Fruit fly (Drosophila melanogaster) whole organism, embryonic: ENCODE data around the gene CG43448.

ENCODE experiments used
- ATbp ChIP-seq: fragments of 200-800 bp; sonication (Bioruptor generic); optimal IDR thresholded peaks from 2 replicates; lab custom pipeline; 2017; ENCODE audit warnings: missing biosample characterization, mild to moderate bottlenecking, missing genetic modification characterization, missing genetic modification reagents
- Abd-B ChIP-seq: fragments of 200-800 bp; sonication (Bioruptor generic); optimal IDR thresholded peaks from 2 replicates; lab custom pipeline; 2018; ENCODE audit warnings: missing biosample characterization, mild to moderate bottlenecking, missing genetic modification characterization, moderate library complexity
- Atf-2 ChIP-seq: fragments of 200-800 bp; sonication (Bioruptor generic); optimal IDR thresholded peaks from 2 replicates; lab custom pipeline; 2016; ENCODE audit warnings: missing biosample characterization, missing genetic modification characterization
- Bgb ChIP-seq: fragments of 200-800 bp; sonication (Bioruptor generic); IDR thresholded peaks from 2 replicates; pipeline ENCODE4 v1.3.6; 2022; ENCODE audit warnings: missing biosample characterization, missing genetic modification characterization; ENCODE audit not compliant: partially characterized antibody
- CG11456 ChIP-seq: fragments of 200-800 bp; sonication (Bioruptor generic); IDR thresholded peaks from 3 replicates; pipeline ENCODE4 v1.3.6; 2022; ENCODE audit warnings: missing biosample characterization, missing genetic modification characterization
- CG11723 ChIP-seq: fragments of 200-800 bp; sonication (Bioruptor generic); optimal IDR thresholded peaks from 2 replicates; lab custom pipeline; 2017; ENCODE audit warnings: missing biosample characterization, mild to moderate bottlenecking, missing genetic modification characterization
- CG12071 ChIP-seq: fragments of 200-800 bp; sonication (Bioruptor generic); optimal IDR thresholded peaks from 3 replicates; lab custom pipeline; 2018; ENCODE audit warnings: missing biosample characterization, mild to moderate bottlenecking, missing genetic modification characterization
- CG12236 ChIP-seq: fragments of 200-800 bp; sonication (Bioruptor generic); optimal IDR thresholded peaks from 2 replicates; lab custom pipeline; 2016; ENCODE audit warnings: missing biosample characterization, missing genetic modification characterization
- CG13296 ChIP-seq: fragments of 200-800 bp; sonication (Bioruptor generic); optimal IDR thresholded peaks from 3 replicates; lab custom pipeline; 2018; ENCODE audit warnings: missing biosample characterization, mild to moderate bottlenecking, missing genetic modification characterization
- CG15514 ChIP-seq: fragments of 200-800 bp; sonication (Bioruptor generic); optimal IDR thresholded peaks from 3 replicates; lab custom pipeline; 2017; ENCODE audit warnings: missing biosample characterization, missing genetic modification characterization, mild to moderate bottlenecking, moderate library complexity, missing genetic modification reagents
- CG1647 ChIP-seq: fragments of 200-800 bp; sonication (Bioruptor generic); optimal IDR thresholded peaks from 3 replicates; lab custom pipeline; 2016; ENCODE audit warnings: missing biosample characterization, missing genetic modification characterization
- CG16779 ChIP-seq: fragments of 200-800 bp; sonication (Bioruptor generic); IDR thresholded peaks from 2 replicates; pipeline ENCODE4 v1.3.6; 2022; ENCODE audit warnings: missing biosample characterization, missing genetic modification characterization
- CG16815 ChIP-seq: fragments of 200-800 bp; sonication (Bioruptor generic); optimal IDR thresholded peaks from 3 replicates; lab custom pipeline; 2017; ENCODE audit warnings: missing biosample characterization, mild to moderate bottlenecking, missing genetic modification characterization
- CG17186 ChIP-seq: fragments of 200-800 bp; sonication (Bioruptor generic); optimal IDR thresholded peaks from 3 replicates; lab custom pipeline; 2017; ENCODE audit warnings: missing biosample characterization, missing genetic modification reagents, missing genetic modification characterization
- CG2199 ChIP-seq: fragments of 200-800 bp; sonication (Bioruptor generic); IDR thresholded peaks from 3 replicates; pipeline ENCODE4 v1.3.6; 2022; ENCODE audit warnings: missing biosample characterization, missing genetic modification characterization
- CG2875 ChIP-seq: fragments of 200-800 bp; sonication (Bioruptor generic); optimal IDR thresholded peaks from 2 replicates; lab custom pipeline; 2017; ENCODE audit warnings: missing biosample characterization, mild to moderate bottlenecking, missing genetic modification characterization, missing genetic modification reagents
- CG3281 ChIP-seq: fragments of 200-800 bp; sonication (Bioruptor generic); optimal IDR thresholded peaks from 3 replicates; lab custom pipeline; 2017; ENCODE audit warnings: missing biosample characterization, mild to moderate bottlenecking, missing genetic modification characterization
- CG4404 ChIP-seq: fragments of 200-800 bp; sonication (Bioruptor generic); IDR thresholded peaks from 2 replicates; pipeline ENCODE4 v1.3.6; 2022; ENCODE audit warnings: missing biosample characterization, missing genetic modification characterization
- CG7745 ChIP-seq: fragments of 200-800 bp; sonication (Bioruptor generic); optimal IDR thresholded peaks from 2 replicates; lab custom pipeline; 2018; ENCODE audit warnings: missing biosample characterization, mild to moderate bottlenecking, missing genetic modification characterization, moderate library complexity
- CG8089 ChIP-seq: fragments of 200-800 bp; sonication (Bioruptor generic); optimal IDR thresholded peaks from 3 replicates; lab custom pipeline; 2016; ENCODE audit warnings: missing biosample characterization, missing genetic modification characterization
- CG9609 ChIP-seq: fragments of 200-800 bp; sonication (Bioruptor generic); optimal IDR thresholded peaks from 3 replicates; lab custom pipeline; 2016; ENCODE audit warnings: missing biosample characterization, missing genetic modification characterization
- D19B ChIP-seq: fragments of 200-800 bp; sonication (Bioruptor generic); optimal IDR thresholded peaks from 2 replicates; lab custom pipeline; 2017; ENCODE audit warnings: missing biosample characterization, mild to moderate bottlenecking, missing genetic modification characterization
- E2f2 ChIP-seq: fragments of 200-800 bp; sonication (Bioruptor generic); IDR thresholded peaks from 2 replicates; pipeline ENCODE4 v1.3.6; 2022; ENCODE audit warnings: missing biosample characterization, missing genetic modification characterization
- Elba2 ChIP-seq: fragments of 200-800 bp; sonication (Bioruptor generic); optimal IDR thresholded peaks from 3 replicates; lab custom pipeline; 2016; ENCODE audit warnings: missing biosample characterization, missing genetic modification characterization
- GATAe ChIP-seq: fragments of 200-800 bp; sonication (Bioruptor generic); conservative IDR thresholded peaks from 2 replicates; pipeline ENCODE4 v1.3.6; 2022; ENCODE audit warnings: missing biosample characterization, missing genetic modification characterization
- Lhr ChIP-seq: fragments of 200-800 bp; sonication (Bioruptor generic); optimal IDR thresholded peaks from 3 replicates; lab custom pipeline; 2017; ENCODE audit warnings: mild to moderate bottlenecking, missing biosample characterization, missing genetic modification reagents, missing genetic modification characterization
- Lpt ChIP-seq: fragments of >200 bp; optimal IDR thresholded peaks from 2 replicates; lab custom pipeline; 2018; ENCODE audit warnings: missing biosample characterization, missing genetic modification characterization
- Med ChIP-seq: fragments of 200-800 bp; sonication (Bioruptor generic); peaks from one replicate; lab custom pipeline; 2016; ENCODE audit warnings: missing biosample characterization, missing genetic modification characterization, mild to moderate bottlenecking, inconsistent platforms, moderate library complexity
- Mes4 ChIP-seq: fragments of 200-800 bp; sonication (Bioruptor generic); optimal IDR thresholded peaks from 2 replicates; lab custom pipeline; 2016; ENCODE audit warnings: missing biosample characterization, missing genetic modification characterization
- Nf-YB ChIP-seq: fragments of 200-800 bp; sonication (Bioruptor generic); optimal IDR thresholded peaks from 3 replicates; lab custom pipeline; 2019; ENCODE audit warnings: missing biosample characterization, mild to moderate bottlenecking, missing genetic modification characterization, moderate library complexity
- NfI ChIP-seq: fragments of 200-800 bp; sonication (Bioruptor generic); optimal IDR thresholded peaks from 3 replicates; lab custom pipeline; 2018; ENCODE audit warnings: missing biosample characterization, mild to moderate bottlenecking, missing genetic modification characterization, moderate library complexity
- Ptx1 ChIP-seq: fragments of 200-800 bp; sonication (Bioruptor generic); IDR thresholded peaks from 2 replicates; pipeline ENCODE4 v1.3.6; 2022; ENCODE audit warnings: missing biosample characterization, missing genetic modification characterization
- aop ChIP-seq: fragments of 200-800 bp; sonication (Bioruptor generic); IDR thresholded peaks from 2 replicates; pipeline ENCODE4 v1.3.6; 2022; ENCODE audit warnings: missing biosample characterization, missing genetic modification characterization
- ase ChIP-seq: fragments of 200-800 bp; sonication (Bioruptor generic); IDR thresholded peaks from 3 replicates; pipeline ENCODE4 v1.3.6; 2022; ENCODE audit warnings: missing biosample characterization, missing genetic modification characterization
- bsh ChIP-seq, 2 experiments: fragments of 200-800 bp; sonication (Bioruptor generic); optimal IDR thresholded peaks; 2 replicates each; lab custom pipeline; 2017 to 2018; ENCODE audit warnings: mild to moderate bottlenecking in 2 of 2, missing biosample characterization in 2 of 2, missing genetic modification characterization in 2 of 2, moderate library complexity in 1 of 2
- cato ChIP-seq: fragments of 200-800 bp; sonication (Bioruptor generic); optimal IDR thresholded peaks from 2 replicates; lab custom pipeline; 2016; ENCODE audit warnings: missing biosample characterization, missing genetic modification characterization, borderline replicate concordance
- chinmo ChIP-seq: fragments of 200-800 bp; sonication (Bioruptor generic); IDR thresholded peaks from 4 replicates; pipeline ENCODE4 v1.3.6; 2022; ENCODE audit warnings: missing biosample characterization, missing genetic modification characterization; ENCODE audit not compliant: partially characterized antibody
- chm ChIP-seq: fragments of 200-800 bp; sonication (Bioruptor generic); IDR thresholded peaks from 2 replicates; pipeline ENCODE4 v1.3.6; 2022; ENCODE audit warnings: missing biosample characterization, missing genetic modification characterization
- danr ChIP-seq: fragments of 200-800 bp; sonication (Bioruptor generic); IDR thresholded peaks from 2 replicates; pipeline ENCODE4 v1.3.6; 2022; ENCODE audit warnings: missing biosample characterization, missing genetic modification characterization
- dmrt11E ChIP-seq: fragments of 200-800 bp; sonication (Bioruptor generic); optimal IDR thresholded peaks from 3 replicates; lab custom pipeline; 2018; ENCODE audit warnings: missing biosample characterization, mild to moderate bottlenecking, missing genetic modification characterization, moderate library complexity
- en ChIP-seq: fragments of 200-800 bp; sonication (Bioruptor generic); optimal IDR thresholded peaks from 2 replicates; lab custom pipeline; 2016; ENCODE audit warnings: missing biosample characterization, missing genetic modification characterization
- ewg ChIP-seq: fragments of 200-800 bp; sonication (Bioruptor generic); optimal IDR thresholded peaks from 3 replicates; lab custom pipeline; 2017; ENCODE audit warnings: mild to moderate bottlenecking, missing biosample characterization, missing genetic modification reagents, missing genetic modification characterization
- eyg ChIP-seq: fragments of 200-800 bp; sonication (Bioruptor generic); optimal IDR thresholded peaks from 3 replicates; lab custom pipeline; 2016; ENCODE audit warnings: missing biosample characterization, missing genetic modification characterization
- kni ChIP-seq: fragments of 200-800 bp; sonication (Bioruptor generic); optimal IDR thresholded peaks from 3 replicates; lab custom pipeline; 2017; ENCODE audit warnings: mild to moderate bottlenecking, missing biosample characterization, missing genetic modification reagents, missing genetic modification characterization
- lilli ChIP-seq: fragments of 200-800 bp; sonication (Bioruptor generic); optimal IDR thresholded peaks from 3 replicates; lab custom pipeline; 2016; ENCODE audit warnings: missing biosample characterization, missing genetic modification characterization
- odd ChIP-seq: fragments of 200-800 bp; sonication (Bioruptor generic); optimal IDR thresholded peaks from 2 replicates; lab custom pipeline; 2017; ENCODE audit warnings: missing biosample characterization, mild to moderate bottlenecking, missing genetic modification characterization
- p53 ChIP-seq: fragments of 200-800 bp; sonication (Bioruptor generic); optimal IDR thresholded peaks from 2 replicates; lab custom pipeline; 2016; ENCODE audit warnings: missing biosample characterization, missing genetic modification characterization
- ranshi ChIP-seq: fragments of 200-800 bp; sonication (Bioruptor generic); IDR thresholded peaks from 2 replicates; pipeline ENCODE4 v1.3.6; 2022; ENCODE audit warnings: missing biosample characterization, missing genetic modification characterization
- sob ChIP-seq: fragments of 200-800 bp; sonication (Bioruptor generic); IDR thresholded peaks from 2 replicates; pipeline ENCODE4 v1.3.6; 2022; ENCODE audit warnings: missing biosample characterization, missing genetic modification characterization
- unc-4 ChIP-seq: fragments of 200-800 bp; sonication (Bioruptor generic); IDR thresholded peaks from 2 replicates; pipeline ENCODE4 v1.3.6; 2022; ENCODE audit warnings: missing biosample characterization, missing genetic modification characterization; ENCODE audit not compliant: partially characterized antibody

CG43448 gene

DNA sequence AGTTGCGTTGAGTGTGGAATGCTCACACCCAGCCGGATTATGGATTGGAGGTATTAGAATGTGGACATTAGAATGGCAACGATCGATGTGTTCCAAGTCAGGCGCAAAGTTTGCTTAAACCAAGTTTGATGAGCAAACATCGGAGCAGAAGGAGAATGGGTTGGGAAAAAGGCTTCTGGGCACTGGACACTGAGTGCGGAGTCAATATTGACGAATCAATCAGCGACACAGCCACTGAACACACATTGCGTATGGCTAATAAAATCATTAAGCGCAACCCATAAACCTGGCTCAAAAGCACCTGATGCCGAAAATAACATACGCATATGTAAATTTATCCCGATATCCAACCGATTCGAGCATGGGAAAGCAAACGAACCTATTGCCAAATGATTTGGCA lies 43.7 kb downstream of the CG43448 start (continued):
- TF ChIP-seq CG12071 (peak; percentile 36), Med (peak; percentile 82), CG2199 (GFP tag; lab: Robert Waterston, UW) (no peak), CG8089 (GFP tag; lab: Kevin White, UChicago) (no peak), sob (GFP tag; lab: Robert Waterston, UW) (peak; percentile 35; the same call in 1 of the 2 replicates), ATbp (GFP tag; lab: Kevin White, UChicago) (peak; percentile 38), en (GFP tag; lab: Kevin White, UChicago) (no peak)

DNA sequence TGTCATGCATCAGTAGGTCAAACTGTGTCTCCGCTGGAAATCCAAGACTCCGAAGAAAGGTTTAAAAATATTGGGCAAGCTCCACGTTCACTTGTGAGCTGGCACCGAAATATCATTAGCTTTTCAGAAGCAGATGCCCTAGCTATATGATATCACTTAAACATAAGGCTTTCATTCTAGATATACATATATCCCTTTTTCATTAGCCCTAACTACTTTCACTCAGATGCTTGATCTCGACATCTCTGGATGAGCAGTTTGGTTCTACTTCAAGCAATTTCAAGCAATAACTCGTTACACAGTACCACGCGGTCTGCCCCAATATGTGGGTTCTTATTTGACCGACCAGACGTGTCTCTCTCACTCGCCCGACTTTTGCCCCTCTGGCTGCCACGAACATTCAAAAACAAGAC lies 46.1 kb downstream of the CG43448 start:
- TF ChIP-seq ranshi (GFP tag; lab: Robert Waterston, UW) (no peak), D19B (GFP tag; lab: Kevin White, UChicago) (peak; percentile 84), CG7745 (no peak), cato (GFP tag; lab: Kevin White, UChicago) (no peak), CG1647 (peak; percentile 37), Mes4 (GFP tag; lab: Kevin White, UChicago) (peak; percentile 50), Bgb (GFP tag; lab: Robert Waterston, UW) (no peak), CG16815 (GFP tag; lab: Kevin White, UChicago) (peak; percentile 30), Elba2 (GFP tag; lab: Kevin White, UChicago) (no peak), kni (GFP tag; lab: Kevin White, UChicago) (no peak), dmrt11E (tag; lab: Kevin White, UChicago) (no peak), Lpt (GFP tag; lab: Kevin White, UChicago) (no peak), Ptx1 (GFP tag; lab: Robert Waterston, UW) (peak; percentile 43; the same call in 1 of the 2 replicates), CG9609 (GFP tag; lab: Kevin White, UChicago) (peak; percentile 48), CG12236 (GFP tag; lab: Kevin White, UChicago) (no peak), Lhr (GFP tag; lab: Kevin White, UChicago) (no peak), Atf-2 (GFP tag; lab: Kevin White, UChicago) (peak; percentile 37), eyg (GFP tag; lab: Kevin White, UChicago) (peak; percentile 32), CG17186 (GFP tag; lab: Kevin White, UChicago) (no peak), CG16779 (GFP tag; lab: Robert Waterston, UW) (no peak), E2f2 (GFP tag; lab: Robert Waterston, UW) (no peak), odd (GFP tag; lab: Kevin White, UChicago) (no peak), NfI (GFP tag; lab: Kevin White, UChicago) (peak; percentile 24), CG11456 (GFP tag; lab: Robert Waterston, UW) (no peak), unc-4 (no peak), bsh (GFP tag; optimal IDR thresholded peaks at IDR 0.05; lab: Kevin White, UChicago) (peak in 1 of 2 experiments; percentile 27), CG15514 (GFP tag; lab: Kevin White, UChicago) (no peak), CG4404 (no peak), Nf-YB (GFP tag; lab: Kevin White, UChicago) (no peak), ewg (GFP tag; lab: Kevin White, UChicago) (peak; percentile 31), CG3281 (GFP tag; lab: Kevin White, UChicago) (no peak), CG11723 (no peak), ase (GFP tag; lab: Robert Waterston, UW) (no peak), p53 (GFP tag; lab: Kevin White, UChicago) (peak; percentile 10), lilli (GFP tag; lab: Kevin White, UChicago) (peak; percentile 62), aop (GFP tag; lab: Robert Waterston, UW) (no peak), danr (GFP tag; lab: Robert Waterston, UW) (no peak), GATAe (GFP tag; lab: Robert Waterston, UW) (no peak), chm (no peak), chinmo (no peak), CG13296 (GFP tag; lab: Kevin White, UChicago) (no peak), Abd-B (GFP tag; lab: Kevin White, UChicago) (peak; percentile 35), CG2875 (GFP tag; lab: Kevin White, UChicago) (no peak)
